Fruit fly (Drosophila melanogaster) whole organism, embryonic: ENCODE data around the gene CG10194.
A peak's percentile ranks its signal among the peaks of the same experiment; 100 is the strongest.

ENCODE experiments used
- Asciz ChIP-seq: fragments of 200-800 bp; sonication (Bioruptor generic); optimal IDR thresholded peaks from 2 replicates; lab custom pipeline; 2017; ENCODE audit warnings: missing biosample characterization, mild to moderate bottlenecking, missing genetic modification characterization, missing genetic modification reagents
- B-H1 ChIP-seq: fragments of 200-800 bp; sonication (Bioruptor generic); IDR thresholded peaks from 3 replicates; pipeline ENCODE4 v1.3.6; 2022; ENCODE audit warnings: missing biosample characterization, missing genetic modification characterization
- CG12659 ChIP-seq: fragments of 200-800 bp; sonication (Bioruptor generic); optimal IDR thresholded peaks from 3 replicates; lab custom pipeline; 2017; ENCODE audit warnings: mild to moderate bottlenecking, missing biosample characterization, missing genetic modification reagents, missing genetic modification characterization
- CG17385 ChIP-seq: fragments of 200-800 bp; sonication (Bioruptor generic); optimal IDR thresholded peaks from 3 replicates; lab custom pipeline; 2018; ENCODE audit warnings: missing biosample characterization, mild to moderate bottlenecking, missing genetic modification characterization
- CG2129 ChIP-seq: fragments of 200-800 bp; sonication (Bioruptor generic); IDR thresholded peaks from 2 replicates; pipeline ENCODE4 v1.3.6; 2022; ENCODE audit warnings: missing biosample characterization, missing genetic modification characterization; ENCODE audit not compliant: partially characterized antibody
- CG31441 ChIP-seq: fragments of 200-800 bp; sonication (Bioruptor generic); IDR thresholded peaks from 2 replicates; pipeline ENCODE4 v1.3.6; 2022; ENCODE audit warnings: missing biosample characterization, missing genetic modification characterization
- CG32772 ChIP-seq: fragments of 200-800 bp; sonication (Bioruptor generic); IDR thresholded peaks from 2 replicates; pipeline ENCODE4 v1.3.6; 2022; ENCODE audit warnings: missing biosample characterization, missing genetic modification characterization
- CG3407 ChIP-seq: fragments of 200-800 bp; sonication (Bioruptor generic); optimal IDR thresholded peaks from 2 replicates; lab custom pipeline; 2018; ENCODE audit warnings: missing biosample characterization, mild to moderate bottlenecking, missing genetic modification characterization
- CG34376 ChIP-seq: fragments of 200-800 bp; sonication (Bioruptor generic); optimal IDR thresholded peaks from 2 replicates; lab custom pipeline; 2018; ENCODE audit warnings: missing biosample characterization, mild to moderate bottlenecking, missing genetic modification characterization
- CG4282 ChIP-seq: fragments of 200-800 bp; sonication (Bioruptor generic); optimal IDR thresholded peaks from 2 replicates; lab custom pipeline; 2016; ENCODE audit warnings: missing biosample characterization, missing genetic modification characterization
- CG4820 ChIP-seq: fragments of 200-800 bp; sonication (Bioruptor generic); optimal IDR thresholded peaks from 3 replicates; lab custom pipeline; 2016; ENCODE audit warnings: missing biosample characterization, missing genetic modification characterization
- CG4854 ChIP-seq: fragments of 200-800 bp; sonication (Bioruptor generic); optimal IDR thresholded peaks from 2 replicates; lab custom pipeline; 2016; ENCODE audit warnings: missing biosample characterization, missing genetic modification characterization, inconsistent platforms
- CG5245 ChIP-seq: fragments of 200-800 bp; sonication (Bioruptor generic); optimal IDR thresholded peaks from 3 replicates; lab custom pipeline; 2016; ENCODE audit warnings: missing biosample characterization, missing genetic modification characterization
- CG6272 ChIP-seq: fragments of 200-800 bp; sonication (Bioruptor generic); IDR thresholded peaks from 2 replicates; pipeline ENCODE4 v1.3.6; 2022; ENCODE audit warnings: missing biosample characterization, missing genetic modification characterization
- CG6654 ChIP-seq: fragments of 200-800 bp; sonication (Bioruptor generic); optimal IDR thresholded peaks from 2 replicates; lab custom pipeline; 2017; ENCODE audit warnings: missing biosample characterization, mild to moderate bottlenecking, missing genetic modification characterization
- CG7357 ChIP-seq: fragments of 200-800 bp; sonication (Bioruptor generic); IDR thresholded peaks from 3 replicates; pipeline ENCODE4 v1.3.6; 2022; ENCODE audit warnings: missing biosample characterization, missing genetic modification characterization
- CG7987 ChIP-seq: fragments of 200-800 bp; sonication (Bioruptor generic); optimal IDR thresholded peaks from 2 replicates; lab custom pipeline; 2018; ENCODE audit warnings: missing biosample characterization, mild to moderate bottlenecking, missing genetic modification characterization, moderate library complexity
- CG8478 ChIP-seq: fragments of >200 bp; optimal IDR thresholded peaks from 2 replicates; lab custom pipeline; 2018
- CG9215 ChIP-seq: fragments of 200-800 bp; sonication (Bioruptor generic); IDR thresholded peaks from 2 replicates; pipeline ENCODE4 v1.3.6; 2022; ENCODE audit warnings: missing biosample characterization, missing genetic modification characterization
- CTCF ChIP-seq: fragments of 200-800 bp; sonication (Bioruptor generic); optimal IDR thresholded peaks from 2 replicates; lab custom pipeline; 2017; ENCODE audit warnings: missing biosample characterization, mild to moderate bottlenecking, missing genetic modification characterization, moderate library complexity
- CrebB ChIP-seq: fragments of 200-800 bp; sonication (Bioruptor generic); optimal IDR thresholded peaks from 3 replicates; lab custom pipeline; 2018; ENCODE audit warnings: missing biosample characterization, mild to moderate bottlenecking, missing genetic modification characterization
- D ChIP-seq, 2 experiments: fragments of 200-800 bp in 1 of 2; fragments of >200 bp in 1 of 2; sonication (Bioruptor generic) in 1 of 2; optimal IDR thresholded peaks; 2 replicates in 1 of 2; 3 replicates in 1 of 2; lab custom pipeline; 2017; ENCODE audit warnings: mild to moderate bottlenecking in 1 of 2, missing biosample characterization in 1 of 2, missing genetic modification characterization in 1 of 2, missing genetic modification reagents in 1 of 2
- D19A ChIP-seq: fragments of 200-800 bp; optimal IDR thresholded peaks from 3 replicates; lab custom pipeline; 2019; ENCODE audit warnings: missing biosample characterization, mild to moderate bottlenecking, missing genetic modification characterization, moderate library complexity
- Dip3 ChIP-seq: fragments of 200-800 bp; sonication (Bioruptor generic); optimal IDR thresholded peaks from 3 replicates; lab custom pipeline; 2016; ENCODE audit warnings: missing biosample characterization, missing genetic modification characterization
- Fer3 ChIP-seq: fragments of 200-800 bp; sonication (Bioruptor generic); optimal IDR thresholded peaks from 2 replicates; lab custom pipeline; 2018; ENCODE audit warnings: missing biosample characterization, mild to moderate bottlenecking, missing genetic modification characterization, moderate library complexity
- HLH4C ChIP-seq: fragments of 200-800 bp; sonication (Bioruptor generic); IDR thresholded peaks from 3 replicates; pipeline ENCODE4 v1.3.6; 2022; ENCODE audit warnings: missing biosample characterization, missing genetic modification characterization; ENCODE audit not compliant: partially characterized antibody
- HmgD ChIP-seq: fragments of 200-800 bp; sonication (Bioruptor generic); optimal IDR thresholded peaks from 3 replicates; lab custom pipeline; 2016; ENCODE audit warnings: missing biosample characterization, missing genetic modification characterization
- Med ChIP-seq: fragments of 200-800 bp; sonication (Bioruptor generic); peaks from one replicate; lab custom pipeline; 2016; ENCODE audit warnings: missing biosample characterization, missing genetic modification characterization, mild to moderate bottlenecking, inconsistent platforms, moderate library complexity
- Mrtf ChIP-seq: fragments of 200-800 bp; sonication (Bioruptor generic); IDR thresholded peaks from 3 replicates; pipeline ENCODE4 v1.3.6; 2022; ENCODE audit warnings: missing biosample characterization, missing genetic modification characterization
- NC2α ChIP-seq: fragments of 200-800 bp; sonication (Bioruptor generic); optimal IDR thresholded peaks from 2 replicates; lab custom pipeline; 2016; ENCODE audit warnings: missing biosample characterization, missing genetic modification characterization
- NK7.1 ChIP-seq: fragments of 200-800 bp; sonication (Bioruptor generic); optimal IDR thresholded peaks from 3 replicates; lab custom pipeline; 2016; ENCODE audit warnings: missing biosample characterization, missing genetic modification characterization
- Poxn ChIP-seq: fragments of 200-800 bp; sonication (Bioruptor generic); IDR thresholded peaks from 2 replicates; pipeline ENCODE4 v1.3.6; 2022; ENCODE audit warnings: missing biosample characterization, missing genetic modification characterization
- Rx ChIP-seq: fragments of 200-800 bp; sonication (Bioruptor generic); IDR thresholded peaks from 2 replicates; pipeline ENCODE4 v1.3.6; 2022; ENCODE audit warnings: missing biosample characterization, missing genetic modification characterization
- Ssrp ChIP-seq: fragments of 200-800 bp; sonication (Bioruptor generic); optimal IDR thresholded peaks from 2 replicates; lab custom pipeline; 2018; ENCODE audit warnings: missing biosample characterization, mild to moderate bottlenecking, missing genetic modification characterization, moderate library complexity
- YL-1 ChIP-seq: fragments of 200-800 bp; sonication (Bioruptor generic); optimal IDR thresholded peaks from 3 replicates; lab custom pipeline; 2017; ENCODE audit warnings: missing biosample characterization, mild to moderate bottlenecking, missing genetic modification characterization
- ap ChIP-seq: fragments of 200-800 bp; sonication (Bioruptor generic); IDR thresholded peaks from 2 replicates; pipeline ENCODE4 v1.3.6; 2022; ENCODE audit warnings: missing biosample characterization, missing genetic modification characterization
- ash1 ChIP-seq: fragments of 200-800 bp; sonication (Bioruptor generic); optimal IDR thresholded peaks from 2 replicates; lab custom pipeline; 2018; ENCODE audit warnings: missing biosample characterization, mild to moderate bottlenecking, missing genetic modification characterization
- cad ChIP-seq: fragments of >200 bp; optimal IDR thresholded peaks from 2 replicates; lab custom pipeline; 2017; ENCODE audit warnings: missing biosample characterization, missing genetic modification characterization
- exex ChIP-seq: fragments of 200-800 bp; sonication (Bioruptor generic); optimal IDR thresholded peaks from 4 replicates; lab custom pipeline; 2018; ENCODE audit warnings: missing biosample characterization, mild to moderate bottlenecking, missing genetic modification characterization, moderate library complexity
- h ChIP-seq: fragments of >200 bp; optimal IDR thresholded peaks from 2 replicates; lab custom pipeline; 2017
- lbe ChIP-seq: fragments of 200-800 bp; sonication (Bioruptor generic); optimal IDR thresholded peaks from 2 replicates; lab custom pipeline; 2016; ENCODE audit warnings: missing biosample characterization, mild to moderate bottlenecking, missing genetic modification characterization
- lov ChIP-seq, 2 experiments: fragments of 200-800 bp in 1 of 2; fragments of >200 bp in 1 of 2; sonication (Bioruptor generic) in 1 of 2; IDR thresholded peaks in 1 of 2; optimal IDR thresholded peaks in 1 of 2; 2 replicates in 1 of 2; 3 replicates in 1 of 2; pipeline versions ENCODE4 v1.3.6 to Lab custom; 2017 to 2022; ENCODE audit warnings: missing biosample characterization in 1 of 2, missing genetic modification characterization in 1 of 2
- peb ChIP-seq: fragments of 200-800 bp; sonication (Bioruptor generic); IDR thresholded peaks from 2 replicates; pipeline ENCODE4 v1.3.6; 2022; ENCODE audit warnings: missing biosample characterization, missing genetic modification characterization
- salm ChIP-seq: fragments of 200-800 bp; sonication (Bioruptor generic); optimal IDR thresholded peaks from 2 replicates; lab custom pipeline; 2018; ENCODE audit warnings: missing biosample characterization, mild to moderate bottlenecking, missing genetic modification characterization
- scrt ChIP-seq: fragments of 200-800 bp; sonication (Bioruptor generic); optimal IDR thresholded peaks from 2 replicates; lab custom pipeline; 2018; ENCODE audit warnings: missing biosample characterization, mild to moderate bottlenecking, missing genetic modification characterization, moderate library complexity
- sens ChIP-seq: fragments of 200-800 bp; sonication (Bioruptor generic); peaks from one replicate; lab custom pipeline; 2016; ENCODE audit warnings: missing biosample characterization, missing genetic modification characterization
- toy ChIP-seq: fragments of 200-800 bp; sonication (Bioruptor generic); IDR thresholded peaks from 2 replicates; pipeline ENCODE4 v1.3.6; 2022; ENCODE audit warnings: missing biosample characterization, missing genetic modification characterization
- tx ChIP-seq: fragments of 200-800 bp; sonication (Bioruptor generic); optimal IDR thresholded peaks from 2 replicates; lab custom pipeline; 2016; ENCODE audit warnings: missing biosample characterization, missing genetic modification characterization
- unc-4 ChIP-seq: fragments of 200-800 bp; sonication (Bioruptor generic); IDR thresholded peaks from 2 replicates; pipeline ENCODE4 v1.3.6; 2022; ENCODE audit warnings: missing biosample characterization, missing genetic modification characterization; ENCODE audit not compliant: partially characterized antibody
- wor ChIP-seq: fragments of 200-800 bp; sonication (Bioruptor generic); IDR thresholded peaks from 2 replicates; pipeline ENCODE4 v1.3.6; 2022; ENCODE audit warnings: missing biosample characterization, missing genetic modification characterization
- yki ChIP-seq: fragments of >200 bp; optimal IDR thresholded peaks from 3 replicates; lab custom pipeline; 2018

Gene CG10194

DNA sequence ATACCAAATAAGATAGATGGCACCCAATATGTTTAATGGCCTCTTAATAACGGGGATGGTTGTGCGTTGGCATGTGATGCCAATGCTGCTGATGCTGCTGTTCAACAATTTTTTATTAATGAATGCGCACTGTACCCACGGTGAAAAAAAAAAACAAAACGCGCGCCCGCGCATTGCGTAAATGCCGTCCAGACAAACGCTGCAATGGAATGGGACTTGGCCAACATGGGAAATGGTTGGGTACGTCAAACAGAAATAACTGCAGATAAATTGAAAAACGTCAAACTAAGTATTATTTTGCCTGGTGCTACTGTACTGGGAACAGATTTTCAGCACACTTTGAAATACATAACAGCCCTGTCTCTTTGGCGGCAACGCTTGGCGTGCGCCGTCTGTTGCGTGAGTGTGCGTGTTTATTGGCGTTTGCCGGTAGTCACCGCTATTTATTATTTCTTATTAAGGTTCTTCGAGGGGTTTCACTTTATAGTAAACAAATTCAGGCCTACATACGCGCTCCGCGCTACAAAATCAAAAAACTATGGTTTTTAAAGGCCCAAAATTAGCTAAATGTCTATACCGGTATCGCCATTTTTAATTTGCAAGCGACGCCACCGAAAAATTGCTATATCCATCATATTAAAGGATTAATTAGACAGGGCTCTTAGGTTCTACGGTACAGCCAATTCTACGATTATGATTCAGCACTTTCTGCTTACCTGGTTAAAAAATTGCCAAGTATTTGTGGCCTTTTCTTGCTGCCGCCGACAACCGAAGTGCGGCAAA is 37.2 kb downstream of the CG10194 start (continued):
- TF ChIP-seq ap (GFP tag; lab: Robert Waterston, UW) (no peak), scrt (no peak), lbe (GFP tag; lab: Kevin White, UChicago) (no peak), CG7987 (no peak), CG4854 (GFP tag; lab: Kevin White, UChicago) (no peak), Rx (GFP tag; lab: Robert Waterston, UW) (no peak; the same call in 1 of the 2 replicates), unc-4 (GFP tag; lab: Robert Waterston, UW) (no peak), salm (tag; lab: Kevin White, UChicago) (no peak), sens (GFP tag; lab: Kevin White, UChicago) (peak; percentile 74), NC2α (no peak), cad (GFP tag; lab: Kevin White, UChicago) (no peak), Asciz (GFP tag; lab: Kevin White, UChicago) (no peak), CG4820 (GFP tag; lab: Kevin White, UChicago) (no peak), CG5245 (GFP tag; lab: Kevin White, UChicago) (no peak), CG31441 (0 out of 2 replicates have a peak, but pooled peaks have one; percentile 16), CG6272 (no peak), ash1 (GFP tag; lab: Kevin White, UChicago) (no peak), CG8478 (lab: Kevin White, UChicago) (no peak), HmgD (GFP tag; lab: Kevin White, UChicago) (no peak), B-H1 (GFP tag; lab: Robert Waterston, UW) (no peak), Fer3 (tag; lab: Kevin White, UChicago) (no peak), h (lab: Kevin White, UChicago) (no peak), CG17385 (no peak), yki (lab: Kevin White, UChicago) (no peak), tx (no peak), peb (GFP tag; lab: Robert Waterston, UW) (no peak), HLH4C (GFP tag; lab: Robert Waterston, UW) (no peak), CG6654 (GFP tag; lab: Kevin White, UChicago) (no peak), wor (no peak), D19A (tag; lab: Kevin White, UChicago) (no peak), CG32772 (peak; percentile 36; the same call in 1 of the 2 replicates), Mrtf (GFP tag; lab: Robert Waterston, UW) (no peak), exex (tag; lab: Kevin White, UChicago) (no peak), CG3407 (GFP tag; lab: Kevin White, UChicago) (no peak), CG34376 (GFP tag; lab: Kevin White, UChicago) (no peak), lov (optimal IDR thresholded peaks at IDR 0.05; lab: Kevin White, UChicago) (no peak), lov (GFP tag; IDR thresholded peaks at IDR 0.05; lab: Robert Waterston, UW) (no peak), CrebB (tag; lab: Kevin White, UChicago) (no peak), CTCF (GFP tag; lab: Kevin White, UChicago) (peak; percentile 26), CG7357 (GFP tag; lab: Robert Waterston, UW) (no peak), YL-1 (GFP tag; lab: Kevin White, UChicago) (no peak), CG12659 (GFP tag; lab: Kevin White, UChicago) (no peak), CG9215 (GFP tag; lab: Robert Waterston, UW) (no peak), Ssrp (tag; lab: Kevin White, UChicago) (peak; percentile 10), Poxn (GFP tag; lab: Robert Waterston, UW) (no peak), toy (GFP tag; lab: Robert Waterston, UW) (no peak), CG4282 (GFP tag; lab: Kevin White, UChicago) (no peak), Dip3 (peak; percentile 34), D (optimal IDR thresholded peaks at IDR 0.05; lab: Kevin White, UChicago) (no peak), D (GFP tag; optimal IDR thresholded peaks at IDR 0.05; lab: Kevin White, UChicago) (no peak), NK7.1 (GFP tag; lab: Kevin White, UChicago) (no peak), Med (GFP tag; lab: Kevin White, UChicago) (peak; percentile 63), CG2129 (no peak)
